Fruit fly (Drosophila melanogaster) whole organism, pupa: Measurements from ENCODE around the gene CG15743.
A peak's percentile ranks its signal among the peaks of the same experiment; 100 is the strongest.

Experiments used
- CG10348 ChIP-seq: fragments of 200-800 bp; sonication (Bioruptor generic); IDR thresholded peaks from 2 replicates; pipeline ENCODE4 v1.3.6; 2022; ENCODE audit warnings: missing biosample characterization, missing genetic modification characterization
- CG12605 ChIP-seq: fragments of 200-800 bp; sonication (Bioruptor generic); IDR thresholded peaks from 2 replicates; pipeline ENCODE4 v1.3.6; 2022; ENCODE audit warnings: missing biosample characterization, missing genetic modification characterization
- CG13204 ChIP-seq: fragments of 200-800 bp; sonication (Bioruptor generic); optimal IDR thresholded peaks from 2 replicates; lab custom pipeline; 2018; ENCODE audit warnings: missing biosample characterization, mild to moderate bottlenecking, missing genetic modification characterization, moderate library complexity
- CG14655 ChIP-seq: fragments of 200-800 bp; sonication (Bioruptor generic); optimal IDR thresholded peaks from 3 replicates; lab custom pipeline; 2017; ENCODE audit warnings: mild to moderate bottlenecking, missing biosample characterization, missing genetic modification reagents, missing genetic modification characterization
- CG15710 ChIP-seq: fragments of 200-800 bp; sonication (Bioruptor generic); optimal IDR thresholded peaks from 2 replicates; lab custom pipeline; 2018; ENCODE audit warnings: missing biosample characterization, mild to moderate bottlenecking, missing genetic modification characterization, moderate library complexity
- CG17806 ChIP-seq: fragments of 200-800 bp; sonication (Bioruptor generic); optimal IDR thresholded peaks from 2 replicates; lab custom pipeline; 2018; ENCODE audit warnings: missing biosample characterization, mild to moderate bottlenecking, missing genetic modification characterization, moderate library complexity
- CG32121 ChIP-seq: fragments of 200-800 bp; sonication (Bioruptor generic); IDR thresholded peaks from 2 replicates; pipeline ENCODE4 v1.3.6; 2022; ENCODE audit warnings: missing biosample characterization, missing genetic modification characterization
- CG34367 ChIP-seq: fragments of 200-800 bp; sonication (Bioruptor generic); optimal IDR thresholded peaks from 2 replicates; lab custom pipeline; 2018; ENCODE audit warnings: missing biosample characterization, mild to moderate bottlenecking, missing genetic modification characterization
- CG4496 ChIP-seq: fragments of 200-800 bp; sonication (Bioruptor generic); IDR thresholded peaks from 3 replicates; pipeline ENCODE4 v1.3.6; 2022; ENCODE audit warnings: missing biosample characterization, missing genetic modification characterization
- CG8159 ChIP-seq: fragments of 200-800 bp; sonication (Bioruptor generic); optimal IDR thresholded peaks from 3 replicates; lab custom pipeline; 2018; ENCODE audit warnings: missing biosample characterization, mild to moderate bottlenecking, missing genetic modification characterization, moderate library complexity
- CG8301 ChIP-seq: fragments of 200-800 bp; sonication (Bioruptor generic); optimal IDR thresholded peaks from 2 replicates; lab custom pipeline; 2018; ENCODE audit warnings: missing biosample characterization, mild to moderate bottlenecking, missing genetic modification characterization
- CG9948 ChIP-seq: fragments of 200-800 bp; sonication (Bioruptor generic); optimal IDR thresholded peaks from 2 replicates; lab custom pipeline; 2018; ENCODE audit warnings: missing biosample characterization, mild to moderate bottlenecking, missing genetic modification characterization, moderate library complexity
- D1 ChIP-seq: fragments of 200-800 bp; sonication (Bioruptor generic); optimal IDR thresholded peaks from 2 replicates; lab custom pipeline; 2018; ENCODE audit warnings: missing biosample characterization, mild to moderate bottlenecking, missing genetic modification characterization, moderate library complexity
- EcR ChIP-seq: fragments of 200-800 bp; sonication (Bioruptor generic); optimal IDR thresholded peaks from 3 replicates; lab custom pipeline; 2019; ENCODE audit warnings: missing biosample characterization, missing genetic modification characterization, mild to moderate bottlenecking, moderate library complexity, missing genetic modification reagents
- Ets98B ChIP-seq: fragments of 200-800 bp; sonication (Bioruptor generic); IDR thresholded peaks from 2 replicates; pipeline ENCODE4 v1.3.6; 2022; ENCODE audit warnings: missing biosample characterization, missing genetic modification characterization
- Pif1A ChIP-seq: fragments of 200-800 bp; sonication (Bioruptor generic); optimal IDR thresholded peaks from 3 replicates; lab custom pipeline; 2016; ENCODE audit warnings: missing biosample characterization, missing genetic modification characterization
- Pif1B ChIP-seq: fragments of 200-800 bp; sonication (Bioruptor generic); optimal IDR thresholded peaks from 3 replicates; lab custom pipeline; 2016; ENCODE audit warnings: missing biosample characterization, missing genetic modification characterization
- Snoo ChIP-seq: fragments of 200-800 bp; sonication (Bioruptor generic); optimal IDR thresholded peaks from 3 replicates; lab custom pipeline; 2017; ENCODE audit warnings: missing biosample characterization, mild to moderate bottlenecking, missing genetic modification characterization, inconsistent platforms
- fd96Ca ChIP-seq: fragments of 200-800 bp; sonication (Bioruptor generic); IDR thresholded peaks from 3 replicates; pipeline ENCODE4 v1.3.6; 2022; ENCODE audit warnings: missing biosample characterization, missing genetic modification characterization
- gl ChIP-seq: fragments of 200-800 bp; sonication (Bioruptor generic); optimal IDR thresholded peaks from 2 replicates; lab custom pipeline; 2018; ENCODE audit warnings: missing biosample characterization, mild to moderate bottlenecking, missing genetic modification characterization
- rn ChIP-seq: fragments of 200-800 bp; sonication (Bioruptor generic); IDR thresholded peaks from 2 replicates; pipeline ENCODE4 v1.3.6; 2022; ENCODE audit warnings: missing biosample characterization, missing genetic modification characterization

The CG15743 gene

dm6 chrX:13258048-13258756, 27.3 kb upstream of the CG15743 start, which contains the start of the genes mew and CG15742:
TSS of gene mew (minus strand) at chrX:13258490.
TSS of gene CG15742 (minus strand) at chrX:13258495.
- TF ChIP-seq Pif1B (GFP tag; lab: Kevin White, UChicago), result no peak
- TF ChIP-seq CG14655 (GFP tag; lab: Kevin White, UChicago), result no peak
- no peak for TF ChIP-seq CG4496 (GFP tag; lab: Robert Waterston, UW)
- TF ChIP-seq Pif1A (GFP tag; lab: Kevin White, UChicago), result no peak
- TF ChIP-seq D1 (tag; lab: Kevin White, UChicago), result no peak
- no peak for TF ChIP-seq CG10348 (GFP tag; lab: Robert Waterston, UW)
- TF ChIP-seq CG13204, result no peak
- TF ChIP-seq CG32121 (GFP tag; lab: Robert Waterston, UW), result no peak; the same call in 1 of the 2 replicates
- TF ChIP-seq EcR, result no peak
- no peak for TF ChIP-seq Ets98B
- TF ChIP-seq CG12605, result no peak
- no peak for TF ChIP-seq gl (tag; lab: Kevin White, UChicago)
- no peak for TF ChIP-seq CG8159 (tag; lab: Kevin White, UChicago)
- TF ChIP-seq CG17806 (tag; lab: Kevin White, UChicago), result no peak
- no peak for TF ChIP-seq CG15710 (tag; lab: Kevin White, UChicago)
- no peak for TF ChIP-seq fd96Ca (GFP tag; lab: Robert Waterston, UW)
- TF ChIP-seq Snoo, result no peak
- TF ChIP-seq rn (GFP tag; lab: Robert Waterston, UW), result no peak
- TF ChIP-seq CG8301 (tag; lab: Kevin White, UChicago), result no peak

DNA sequence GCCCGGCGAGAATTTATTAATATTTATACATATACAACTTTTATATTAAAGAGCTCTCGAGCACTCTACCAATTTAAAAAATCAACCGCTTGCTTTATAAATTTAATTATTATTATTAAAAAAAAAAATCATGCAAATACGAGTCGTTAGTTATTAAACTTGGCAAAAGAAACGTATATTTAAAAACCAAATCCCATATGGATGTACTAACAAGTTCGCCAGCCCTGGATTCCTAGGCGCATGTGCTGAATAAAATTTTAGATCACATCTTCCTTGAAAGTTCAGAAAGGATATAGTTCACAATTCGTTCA, 26.8 kb upstream of the CG15743 start, which contains the start of gene comt:
comt (plus strand) TSS at position 265 of the 311 bp plus-strand sequence.
- TF ChIP-seq gl (tag; lab: Kevin White, UChicago) (no peak), CG10348 (GFP tag; lab: Robert Waterston, UW) (no peak), CG9948 (peak; percentile 44), Snoo (peak; percentile 38), CG32121 (GFP tag; lab: Robert Waterston, UW) (0 out of 2 replicates have a peak, but pooled peaks have one; percentile 27), CG17806 (tag; lab: Kevin White, UChicago) (peak; percentile 50), CG8159 (tag; lab: Kevin White, UChicago) (no peak), fd96Ca (GFP tag; lab: Robert Waterston, UW) (no peak), Ets98B (peak; percentile 43), CG4496 (GFP tag; lab: Robert Waterston, UW) (peak; percentile 62; the same call in 2 of the 3 replicates), Pif1A (GFP tag; lab: Kevin White, UChicago) (no peak), CG14655 (GFP tag; lab: Kevin White, UChicago) (no peak), rn (GFP tag; lab: Robert Waterston, UW) (peak; percentile 30; the same call in 1 of the 2 replicates), CG15710 (tag; lab: Kevin White, UChicago) (peak; percentile 57), CG12605 (0 out of 2 replicates have a peak, but pooled peaks have one; percentile 55), CG34367 (tag; lab: Kevin White, UChicago) (peak; percentile 23), EcR (no peak), D1 (tag; lab: Kevin White, UChicago) (peak; percentile 42), CG8301 (tag; lab: Kevin White, UChicago) (no peak), Pif1B (GFP tag; lab: Kevin White, UChicago) (peak; percentile 46), CG13204 (no peak)
- TF ChIP-seq, all 21 proteins: peak for 12

DNA sequence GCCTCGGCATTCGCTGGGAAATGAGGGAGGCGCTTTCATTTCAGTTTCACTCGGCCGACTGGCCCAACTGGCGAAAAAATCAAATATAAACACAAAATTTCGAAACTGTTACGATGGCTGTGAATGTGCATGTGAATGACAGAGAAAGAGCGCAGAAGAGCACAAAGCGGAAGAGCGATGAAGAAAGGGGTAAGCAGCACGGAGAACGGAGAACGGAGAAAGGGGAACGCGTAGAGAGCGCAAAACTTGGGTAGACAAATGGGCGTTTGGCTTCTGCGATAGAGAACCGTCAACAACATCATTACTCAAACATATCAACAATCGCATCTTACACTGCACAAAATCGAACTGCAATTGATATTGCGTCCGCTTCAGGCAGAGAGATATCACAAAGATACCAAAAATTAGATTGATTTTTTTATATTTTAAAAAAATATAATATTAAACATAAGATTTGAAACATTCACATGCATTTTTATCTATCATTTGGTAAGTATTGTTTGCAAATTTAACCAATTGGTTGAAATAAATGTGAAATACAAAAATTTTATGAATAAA, 12.8 kb upstream of the CG15743 start:
- 0 out of 2 replicates have a peak, but pooled peaks have one; percentile 30 for TF ChIP-seq CG32121 (GFP tag; lab: Robert Waterston, UW)
- no peak for TF ChIP-seq CG15710 (tag; lab: Kevin White, UChicago)

DNA sequence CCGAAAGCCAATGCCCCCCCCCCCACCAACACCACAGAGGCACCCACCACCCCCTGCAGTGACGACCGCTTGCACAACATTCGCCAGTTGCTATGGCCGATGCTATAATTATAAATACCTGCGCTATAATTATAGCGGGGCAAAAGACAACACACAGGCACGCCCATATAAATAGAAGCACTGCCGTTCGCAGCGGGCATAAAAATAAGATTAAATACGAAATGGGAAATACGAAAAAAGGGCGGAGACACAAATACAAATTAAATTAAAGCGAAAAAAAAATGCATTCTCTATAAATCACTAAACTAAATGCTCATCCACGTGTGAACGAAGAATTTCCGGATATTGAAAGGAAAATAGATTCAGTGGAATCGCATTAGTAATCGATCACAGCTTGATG, 12.1 kb upstream of the CG15743 start:
- TF ChIP-seq CG32121 (GFP tag; lab: Robert Waterston, UW) (0 out of 2 replicates have a peak, but pooled peaks have one; percentile 10), CG10348 (GFP tag; lab: Robert Waterston, UW) (no peak), CG12605 (no peak), CG8159 (tag; lab: Kevin White, UChicago) (no peak), D1 (tag; lab: Kevin White, UChicago) (no peak), CG17806 (tag; lab: Kevin White, UChicago) (no peak), CG14655 (GFP tag; lab: Kevin White, UChicago) (peak; percentile 6), CG9948 (no peak), CG15710 (tag; lab: Kevin White, UChicago) (no peak), Pif1A (GFP tag; lab: Kevin White, UChicago) (peak; percentile 15), CG34367 (tag; lab: Kevin White, UChicago) (no peak), fd96Ca (GFP tag; lab: Robert Waterston, UW) (peak; percentile 37; the same call in 1 of the 3 replicates), Ets98B (peak; percentile 63), CG13204 (no peak), CG4496 (GFP tag; lab: Robert Waterston, UW) (peak; percentile 68; the same call in 1 of the 3 replicates), gl (tag; lab: Kevin White, UChicago) (no peak)
- TF ChIP-seq, all 21 proteins: peak for 6

- no peak for TF ChIP-seq CG34367 (tag; lab: Kevin White, UChicago)
- TF ChIP-seq CG17806 (tag; lab: Kevin White, UChicago), result peak; percentile 26
- no peak for TF ChIP-seq rn (GFP tag; lab: Robert Waterston, UW)
- no peak for TF ChIP-seq CG15710 (tag; lab: Kevin White, UChicago)
- peak; percentile 67 for TF ChIP-seq CG14655 (GFP tag; lab: Kevin White, UChicago)
- TF ChIP-seq Snoo, result no peak
- peak; percentile 19 for TF ChIP-seq Pif1A (GFP tag; lab: Kevin White, UChicago)
- peak; percentile 63 for TF ChIP-seq CG8301 (tag; lab: Kevin White, UChicago)
- no peak for TF ChIP-seq D1 (tag; lab: Kevin White, UChicago)
- TF ChIP-seq EcR, result no peak
- TF ChIP-seq Ets98B, result no peak; the same call in 1 of the 2 replicates
- TF ChIP-seq CG9948, result peak; percentile 16
- no peak for TF ChIP-seq CG10348 (GFP tag; lab: Robert Waterston, UW)
- TF ChIP-seq CG12605, result peak; percentile 63
- peak; percentile 79 for TF ChIP-seq CG4496 (GFP tag; lab: Robert Waterston, UW)
- no peak for TF ChIP-seq CG13204
- no peak for TF ChIP-seq gl (tag; lab: Kevin White, UChicago)
- peak; percentile 48 for TF ChIP-seq CG8159 (tag; lab: Kevin White, UChicago)
- no peak for TF ChIP-seq Pif1B (GFP tag; lab: Kevin White, UChicago)
- peak; percentile 48; the same call in 1 of the 2 replicates for TF ChIP-seq CG32121 (GFP tag; lab: Robert Waterston, UW)
- TF ChIP-seq fd96Ca (GFP tag; lab: Robert Waterston, UW), result peak; percentile 69; the same call in 2 of the 3 replicates
Measured at dm6 chrX:13274429-13275095, 10.9 kb upstream of the CG15743 start.
